Fruit fly (Drosophila melanogaster) whole organism, embryonic: Measurements from ENCODE around the gene spn-B.

Experiments used
- Asciz ChIP-seq: fragments of 200-800 bp; sonication (Bioruptor generic); optimal IDR thresholded peaks from 2 replicates; lab custom pipeline; 2017; ENCODE audit warnings: missing biosample characterization, mild to moderate bottlenecking, missing genetic modification characterization, missing genetic modification reagents
- Awh ChIP-seq: fragments of 200-800 bp; sonication (Bioruptor generic); IDR thresholded peaks from 2 replicates; pipeline ENCODE4, ENCODE4 v1.3.6; 2022; ENCODE audit warnings: missing biosample characterization, missing genetic modification characterization
- BtbVII ChIP-seq: fragments of 200-800 bp; sonication (Bioruptor generic); optimal IDR thresholded peaks from 3 replicates; lab custom pipeline; 2017; ENCODE audit warnings: missing biosample characterization, mild to moderate bottlenecking, missing genetic modification characterization
- CG10209 ChIP-seq: fragments of 200-800 bp; sonication (Bioruptor generic); optimal IDR thresholded peaks from 3 replicates; lab custom pipeline; 2017; ENCODE audit warnings: missing biosample characterization, mild to moderate bottlenecking, missing genetic modification characterization, missing genetic modification reagents
- CG10565 ChIP-seq: fragments of 200-800 bp; sonication (Bioruptor generic); optimal IDR thresholded peaks from 3 replicates; lab custom pipeline; 2016; ENCODE audit warnings: missing biosample characterization, mild to moderate bottlenecking, missing genetic modification characterization
- CG12104 ChIP-seq: fragments of 200-800 bp; sonication (Bioruptor generic); optimal IDR thresholded peaks from 3 replicates; lab custom pipeline; 2016; ENCODE audit warnings: missing biosample characterization, missing genetic modification characterization
- CG12155 ChIP-seq: fragments of 200-800 bp; sonication (Bioruptor generic); optimal IDR thresholded peaks from 3 replicates; lab custom pipeline; 2016; ENCODE audit warnings: missing biosample characterization, missing genetic modification characterization
- CG12219 ChIP-seq: fragments of 200-800 bp; sonication (Bioruptor generic); optimal IDR thresholded peaks from 3 replicates; lab custom pipeline; 2018; ENCODE audit warnings: missing biosample characterization, mild to moderate bottlenecking, missing genetic modification characterization
- CG13775 ChIP-seq: fragments of 200-800 bp; sonication (Bioruptor generic); optimal IDR thresholded peaks from 3 replicates; lab custom pipeline; 2017; ENCODE audit warnings: missing biosample characterization, mild to moderate bottlenecking, missing genetic modification characterization
- CG1602 ChIP-seq: fragments of 200-800 bp; sonication (Bioruptor generic); optimal IDR thresholded peaks from 3 replicates; lab custom pipeline; 2016; ENCODE audit warnings: missing biosample characterization, missing genetic modification characterization
- CG2116 ChIP-seq: fragments of 200-800 bp; sonication (Bioruptor generic); optimal IDR thresholded peaks from 3 replicates; lab custom pipeline; 2018; ENCODE audit warnings: missing biosample characterization, mild to moderate bottlenecking, missing genetic modification characterization
- CG3065 ChIP-seq: fragments of 200-800 bp; sonication (Bioruptor generic); optimal IDR thresholded peaks from 2 replicates; lab custom pipeline; 2016; ENCODE audit warnings: missing biosample characterization, missing genetic modification characterization
- CG3995 ChIP-seq: fragments of 200-800 bp; sonication (Bioruptor generic); optimal IDR thresholded peaks from 3 replicates; lab custom pipeline; 2016; ENCODE audit warnings: missing biosample characterization, missing genetic modification characterization
- CG5245 ChIP-seq: fragments of 200-800 bp; sonication (Bioruptor generic); optimal IDR thresholded peaks from 3 replicates; lab custom pipeline; 2016; ENCODE audit warnings: missing biosample characterization, missing genetic modification characterization
- CG6272 ChIP-seq: fragments of 200-800 bp; sonication (Bioruptor generic); IDR thresholded peaks from 2 replicates; pipeline ENCODE4 v1.3.6; 2022; ENCODE audit warnings: missing biosample characterization, missing genetic modification characterization
- CG7357 ChIP-seq: fragments of 200-800 bp; sonication (Bioruptor generic); IDR thresholded peaks from 3 replicates; pipeline ENCODE4 v1.3.6; 2022; ENCODE audit warnings: missing biosample characterization, missing genetic modification characterization
- CG8089 ChIP-seq: fragments of 200-800 bp; sonication (Bioruptor generic); optimal IDR thresholded peaks from 3 replicates; lab custom pipeline; 2016; ENCODE audit warnings: missing biosample characterization, missing genetic modification characterization
- CG9797 ChIP-seq: fragments of 200-800 bp; sonication (Bioruptor generic); optimal IDR thresholded peaks from 3 replicates; lab custom pipeline; 2018; ENCODE audit warnings: missing biosample characterization, mild to moderate bottlenecking, missing genetic modification characterization
- CrebB ChIP-seq: fragments of 200-800 bp; sonication (Bioruptor generic); optimal IDR thresholded peaks from 3 replicates; lab custom pipeline; 2018; ENCODE audit warnings: missing biosample characterization, mild to moderate bottlenecking, missing genetic modification characterization
- D19A ChIP-seq: fragments of 200-800 bp; optimal IDR thresholded peaks from 3 replicates; lab custom pipeline; 2019; ENCODE audit warnings: missing biosample characterization, mild to moderate bottlenecking, missing genetic modification characterization, moderate library complexity
- Dbx ChIP-seq: fragments of 200-800 bp; sonication (Bioruptor generic); IDR thresholded peaks from 3 replicates; pipeline ENCODE4 v1.3.6; 2022; ENCODE audit warnings: missing biosample characterization, missing genetic modification characterization
- Dip2 ChIP-seq: fragments of 200-800 bp; sonication (Bioruptor generic); IDR thresholded peaks from 2 replicates; pipeline ENCODE4 v1.3.6; 2022; ENCODE audit warnings: missing biosample characterization, missing genetic modification characterization
- Dp ChIP-seq: fragments of 200-800 bp; sonication (Bioruptor generic); optimal IDR thresholded peaks from 2 replicates; lab custom pipeline; 2018; ENCODE audit warnings: missing biosample characterization, mild to moderate bottlenecking, missing genetic modification characterization, moderate library complexity
- Gug ChIP-seq: fragments of 200-800 bp; sonication (Bioruptor generic); IDR thresholded peaks from 4 replicates; pipeline ENCODE4 v1.3.6; 2022; ENCODE audit warnings: missing biosample characterization, missing genetic modification characterization
- HLHmδ ChIP-seq: fragments of 200-800 bp; sonication (Bioruptor generic); optimal IDR thresholded peaks from 2 replicates; lab custom pipeline; 2018; ENCODE audit warnings: missing biosample characterization, mild to moderate bottlenecking, missing genetic modification characterization, moderate library complexity
- Hey ChIP-seq: fragments of 200-800 bp; sonication (Bioruptor generic); optimal IDR thresholded peaks from 3 replicates; lab custom pipeline; 2018; ENCODE audit warnings: missing biosample characterization, mild to moderate bottlenecking, missing genetic modification characterization
- Hmr ChIP-seq: fragments of 200-800 bp; sonication (Bioruptor generic); optimal IDR thresholded peaks from 3 replicates; lab custom pipeline; 2017; ENCODE audit warnings: mild to moderate bottlenecking, missing biosample characterization, missing genetic modification reagents, missing genetic modification characterization
- Hmx ChIP-seq: fragments of 200-800 bp; sonication (Bioruptor generic); optimal IDR thresholded peaks from 2 replicates; lab custom pipeline; 2016; ENCODE audit warnings: missing biosample characterization, missing genetic modification characterization
- Lhr ChIP-seq: fragments of 200-800 bp; sonication (Bioruptor generic); optimal IDR thresholded peaks from 3 replicates; lab custom pipeline; 2017; ENCODE audit warnings: mild to moderate bottlenecking, missing biosample characterization, missing genetic modification reagents, missing genetic modification characterization
- Opbp ChIP-seq: fragments of 200-800 bp; sonication (Bioruptor generic); IDR thresholded peaks from 3 replicates; pipeline ENCODE4 v1.3.6; 2022; ENCODE audit warnings: missing biosample characterization, missing genetic modification characterization; ENCODE audit not compliant: partially characterized antibody
- Tbp ChIP-seq: fragments of >200 bp; optimal IDR thresholded peaks from 2 replicates; lab custom pipeline; 2018; ENCODE audit warnings: missing biosample characterization, missing genetic modification characterization
- bowl ChIP-seq: fragments of 200-800 bp; sonication (Bioruptor generic); IDR thresholded peaks from 2 replicates; pipeline ENCODE4 v1.3.6; 2022; ENCODE audit warnings: missing biosample characterization, missing genetic modification characterization
- cad ChIP-seq: fragments of >200 bp; optimal IDR thresholded peaks from 2 replicates; lab custom pipeline; 2017; ENCODE audit warnings: missing biosample characterization, missing genetic modification characterization
- cato ChIP-seq: fragments of 200-800 bp; sonication (Bioruptor generic); optimal IDR thresholded peaks from 2 replicates; lab custom pipeline; 2016; ENCODE audit warnings: missing biosample characterization, missing genetic modification characterization, borderline replicate concordance
- gem ChIP-seq: fragments of 200-800 bp; sonication (Bioruptor generic); optimal IDR thresholded peaks from 2 replicates; lab custom pipeline; 2019; ENCODE audit warnings: missing biosample characterization, mild to moderate bottlenecking, missing genetic modification characterization, moderate library complexity
- gsb ChIP-seq: fragments of 200-800 bp; sonication (Bioruptor generic); IDR thresholded peaks from 2 replicates; pipeline ENCODE4 v1.3.6; 2022; ENCODE audit warnings: missing biosample characterization, missing genetic modification characterization
- gt ChIP-seq: fragments of 200-800 bp; sonication (Bioruptor generic); IDR thresholded peaks from 2 replicates; pipeline ENCODE4 v1.3.6; 2022; ENCODE audit warnings: missing biosample characterization, missing genetic modification characterization
- h ChIP-seq: fragments of >200 bp; optimal IDR thresholded peaks from 2 replicates; lab custom pipeline; 2017
- hb ChIP-seq: fragments of 200-800 bp; sonication (Bioruptor generic); IDR thresholded peaks from 3 replicates; pipeline ENCODE4 v1.3.6; 2022; ENCODE audit warnings: missing biosample characterization, missing genetic modification characterization; ENCODE audit not compliant: partially characterized antibody
- hkb ChIP-seq, 2 experiments: fragments of 200-800 bp in 1 of 2; fragments of >200 bp in 1 of 2; sonication (Bioruptor generic) in 1 of 2; IDR thresholded peaks in 1 of 2; optimal IDR thresholded peaks in 1 of 2; 2 replicates each; pipeline versions ENCODE4 v1.3.6 to Lab custom; 2017 to 2022; ENCODE audit warnings: missing biosample characterization in 1 of 2, missing genetic modification characterization in 1 of 2
- lbe ChIP-seq: fragments of 200-800 bp; sonication (Bioruptor generic); optimal IDR thresholded peaks from 2 replicates; lab custom pipeline; 2016; ENCODE audit warnings: missing biosample characterization, mild to moderate bottlenecking, missing genetic modification characterization
- lola ChIP-seq, 3 experiments: fragments of >200 bp in 2 of 3; fragments of 200-800 bp in 1 of 3; sonication (Bioruptor generic) in 1 of 3; optimal IDR thresholded peaks; 2 replicates each; lab custom pipeline; 2017 to 2019; ENCODE audit warnings: missing biosample characterization in 3 of 3, missing genetic modification characterization in 3 of 3, mild to moderate bottlenecking in 1 of 3, moderate library complexity in 1 of 3
- lov ChIP-seq, 2 experiments: fragments of 200-800 bp in 1 of 2; fragments of >200 bp in 1 of 2; sonication (Bioruptor generic) in 1 of 2; IDR thresholded peaks in 1 of 2; optimal IDR thresholded peaks in 1 of 2; 2 replicates in 1 of 2; 3 replicates in 1 of 2; pipeline versions ENCODE4 v1.3.6 to Lab custom; 2017 to 2022; ENCODE audit warnings: missing biosample characterization in 1 of 2, missing genetic modification characterization in 1 of 2
- sqz ChIP-seq: fragments of 200-800 bp; sonication (Bioruptor generic); optimal IDR thresholded peaks from 3 replicates; lab custom pipeline; 2018; ENCODE audit warnings: missing biosample characterization, mild to moderate bottlenecking, missing genetic modification characterization
- stc ChIP-seq: fragments of 200-800 bp; sonication (Bioruptor generic); IDR thresholded peaks from 2 replicates; pipeline ENCODE4 v1.3.6; 2022; ENCODE audit warnings: missing biosample characterization, missing genetic modification characterization
- tll ChIP-seq, 2 experiments: fragments of 200-800 bp in 1 of 2; fragments of >200 bp in 1 of 2; sonication (Bioruptor generic) in 1 of 2; optimal IDR thresholded peaks; 2 replicates each; lab custom pipeline; 2017 to 2019; ENCODE audit warnings: missing biosample characterization in 2 of 2, missing genetic modification characterization in 2 of 2, mild to moderate bottlenecking in 1 of 2, moderate library complexity in 1 of 2
- tup ChIP-seq: fragments of 200-800 bp; sonication (Bioruptor generic); optimal IDR thresholded peaks from 2 replicates; lab custom pipeline; 2016; ENCODE audit warnings: missing biosample characterization, mild to moderate bottlenecking, missing genetic modification characterization, moderate library complexity
- tx ChIP-seq: fragments of 200-800 bp; sonication (Bioruptor generic); optimal IDR thresholded peaks from 2 replicates; lab custom pipeline; 2016; ENCODE audit warnings: missing biosample characterization, missing genetic modification characterization
- vvl ChIP-seq: fragments of 200-800 bp; sonication (Bioruptor generic); IDR thresholded peaks from 2 replicates; pipeline ENCODE4 v1.3.6; 2022; ENCODE audit warnings: missing biosample characterization, missing genetic modification characterization
- wor ChIP-seq: fragments of 200-800 bp; sonication (Bioruptor generic); IDR thresholded peaks from 2 replicates; pipeline ENCODE4 v1.3.6; 2022; ENCODE audit warnings: missing biosample characterization, missing genetic modification characterization
- zf30C ChIP-seq: fragments of 200-800 bp; sonication (Bioruptor generic); optimal IDR thresholded peaks from 3 replicates; lab custom pipeline; 2018; ENCODE audit warnings: missing biosample characterization, mild to moderate bottlenecking, missing genetic modification characterization

The spn-B gene

DNA sequence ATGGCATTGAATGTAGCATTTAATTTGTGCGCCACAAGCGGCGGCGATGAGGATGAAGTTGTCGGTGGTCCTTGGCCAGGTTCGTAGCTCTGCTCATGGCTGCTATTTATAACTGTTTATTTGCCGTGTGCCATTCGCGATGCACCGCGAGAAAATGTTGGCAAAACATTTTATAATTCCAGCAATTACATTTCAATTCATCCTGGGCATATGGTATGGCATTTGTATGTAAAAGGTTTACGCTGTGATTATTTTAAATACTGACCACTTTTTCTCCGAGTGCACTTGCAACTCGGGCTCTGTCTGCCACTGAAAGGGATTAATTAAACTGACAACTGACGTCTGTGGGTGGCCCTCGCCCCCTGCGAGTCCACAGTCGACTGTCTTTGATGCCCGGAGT, 28.8 kb downstream of the spn-B start (continued):
- TF ChIP-seq CG7357 (GFP tag; lab: Robert Waterston, UW) (no peak), CG5245 (GFP tag; lab: Kevin White, UChicago) (no peak), CG12104 (GFP tag; lab: Kevin White, UChicago) (no peak), CG10565 (GFP tag; lab: Kevin White, UChicago) (no peak), Hmx (GFP tag; lab: Kevin White, UChicago) (no peak), CrebB (tag; lab: Kevin White, UChicago) (no peak), Hey (tag; lab: Kevin White, UChicago) (no peak), D19A (tag; lab: Kevin White, UChicago) (no peak), Asciz (GFP tag; lab: Kevin White, UChicago) (no peak), CG3065 (GFP tag; lab: Kevin White, UChicago) (no peak), CG13775 (peak; percentile 1), bowl (GFP tag; lab: Robert Waterston, UW) (no peak), cato (GFP tag; lab: Kevin White, UChicago) (no peak), Awh (GFP tag; lab: Robert Waterston, UW) (no peak), Lhr (no peak), CG1602 (GFP tag; lab: Kevin White, UChicago) (no peak), zf30C (GFP tag; lab: Kevin White, UChicago) (no peak), sqz (GFP tag; lab: Kevin White, UChicago) (no peak), h (lab: Kevin White, UChicago) (no peak), BtbVII (GFP tag; lab: Kevin White, UChicago) (no peak), tll (GFP tag; optimal IDR thresholded peaks at IDR 0.05; lab: Kevin White, UChicago) (no peak), stc (GFP tag; lab: Robert Waterston, UW) (no peak), lbe (no peak), vvl (GFP tag; lab: Robert Waterston, UW) (peak; percentile 74), CG12219 (GFP tag; lab: Kevin White, UChicago) (no peak), Gug (GFP tag; lab: Robert Waterston, UW) (peak; percentile 4; the same call in 1 of the 4 replicates), CG6272 (GFP tag; lab: Robert Waterston, UW) (no peak), CG10209 (peak; percentile 22), wor (GFP tag; lab: Robert Waterston, UW) (no peak), CG9797 (GFP tag; lab: Kevin White, UChicago) (no peak), gsb (GFP tag; lab: Robert Waterston, UW) (no peak), hkb (optimal IDR thresholded peaks at IDR 0.05; lab: Kevin White, UChicago) (no peak), hkb (GFP tag; IDR thresholded peaks at IDR 0.05; lab: Robert Waterston, UW) (peak; percentile 65), CG2116 (no peak), tx (GFP tag; lab: Kevin White, UChicago) (no peak), Opbp (GFP tag; lab: Robert Waterston, UW) (no peak), gt (no peak), hb (no peak), CG8089 (GFP tag; lab: Kevin White, UChicago) (no peak), tup (GFP tag; lab: Kevin White, UChicago) (no peak), lov (optimal IDR thresholded peaks at IDR 0.05; lab: Kevin White, UChicago) (no peak), lov (GFP tag; IDR thresholded peaks at IDR 0.05; lab: Robert Waterston, UW) (no peak), Dip2 (GFP tag; lab: Robert Waterston, UW) (no peak), lola (GFP tag; optimal IDR thresholded peaks at IDR 0.05; lab: Kevin White, UChicago) (no peak), CG12155 (GFP tag; lab: Kevin White, UChicago) (no peak), Dbx (GFP tag; lab: Robert Waterston, UW) (peak; percentile 62; the same call in 1 of the 3 replicates), HLHmδ (GFP tag; lab: Kevin White, UChicago) (no peak), cad (GFP tag; lab: Kevin White, UChicago) (no peak), CG3995 (GFP tag; lab: Kevin White, UChicago) (no peak), Tbp (GFP tag; lab: Kevin White, UChicago) (no peak), Dp (no peak), gem (tag; lab: Kevin White, UChicago) (peak; percentile 48), Hmr (GFP tag; lab: Kevin White, UChicago) (peak; percentile 43)
